Worm (Caenorhabditis elegans) whole organism, L4/young adult: ENCODE data around the gene nhr-255.

Experiments
- W03F9.2 ChIP-seq: fragments of 150-350 bp; optimal IDR thresholded peaks from 2 replicates; lab custom pipeline; 2014; ENCODE audit warnings: missing biosample characterization, missing genetic modification characterization
- dao-5 ChIP-seq: sonication (generic microtip); optimal IDR thresholded peaks from 2 replicates; lab custom pipeline; 2016; ENCODE audit warnings: missing genotype, missing genetic modification characterization, moderate library complexity, missing compliant biosample characterization
- him-1 ChIP-seq: sonication (generic microtip); optimal IDR thresholded peaks from 2 replicates; lab custom pipeline; 2016; ENCODE audit warnings: missing genotype, missing genetic modification reagents, missing genetic modification characterization, missing compliant biosample characterization

DNA sequence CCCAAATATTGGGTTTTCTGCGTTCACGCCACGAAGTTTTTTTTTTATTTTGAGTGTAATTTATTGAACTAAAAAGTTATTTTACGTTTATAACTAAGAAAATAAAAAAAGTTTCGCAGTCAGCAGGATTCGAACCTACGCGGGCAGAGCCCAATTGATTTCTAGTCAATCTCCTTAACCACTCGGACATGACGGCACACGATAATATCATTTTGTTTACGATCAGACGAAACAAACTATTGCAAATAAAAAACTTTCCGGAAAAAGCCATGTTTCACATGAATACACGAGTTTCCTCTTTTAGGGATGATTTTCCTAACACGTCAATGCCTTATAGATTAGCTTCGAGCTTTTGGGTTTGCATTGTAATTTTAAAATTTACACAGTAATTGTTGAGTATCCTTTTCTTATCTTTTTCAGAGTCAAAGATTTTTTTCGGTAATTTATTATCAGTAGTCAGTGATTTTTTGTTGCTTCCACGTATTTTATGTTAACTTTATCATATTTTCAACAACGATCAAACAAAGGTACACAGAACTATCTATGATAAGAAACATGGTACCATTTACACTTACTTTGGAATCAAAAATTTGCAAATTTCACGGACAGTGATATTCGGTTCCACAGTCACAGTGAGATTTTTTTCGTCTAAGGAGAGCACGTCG, 27.6 kb downstream of the nhr-255 start:
- TF ChIP-seq W03F9.2 (tag; lab: Kevin White, UChicago) (no peak), him-1 (no peak), dao-5 (tag; lab: Kevin White, UChicago) (no peak)
